Fruit fly (Drosophila melanogaster) whole organism, prepupa: ENCODE data around the gene Pfdn1.

Experiments
- Blimp-1 ChIP-seq: fragments of 200-800 bp; sonication (Bioruptor generic); optimal IDR thresholded peaks from 3 replicates; lab custom pipeline; 2017; ENCODE audit warnings: missing biosample characterization, missing genetic modification characterization, mild to moderate bottlenecking, moderate library complexity, missing genetic modification reagents
- CG10669 ChIP-seq: fragments of 200-800 bp; sonication (Bioruptor generic); optimal IDR thresholded peaks from 3 replicates; lab custom pipeline; 2018; ENCODE audit warnings: missing biosample characterization, mild to moderate bottlenecking, missing genetic modification characterization, moderate library complexity
- CG11294 ChIP-seq: fragments of 200-800 bp; sonication (Bioruptor generic); IDR thresholded peaks from 2 replicates; pipeline ENCODE4 v1.3.6; 2022; ENCODE audit warnings: missing biosample characterization, missing genetic modification characterization
- CG11902 ChIP-seq: fragments of 200-800 bp; sonication (Bioruptor generic); optimal IDR thresholded peaks from 3 replicates; lab custom pipeline; 2016; ENCODE audit warnings: missing biosample characterization, missing genetic modification characterization
- CG15336 ChIP-seq: fragments of 200-800 bp; sonication (Bioruptor generic); IDR thresholded peaks from 2 replicates; pipeline ENCODE4 v1.3.6; 2022; ENCODE audit warnings: missing biosample characterization, missing genetic modification characterization
- CG1621 ChIP-seq: fragments of 200-800 bp; sonication (Bioruptor generic); optimal IDR thresholded peaks from 3 replicates; lab custom pipeline; 2018; ENCODE audit warnings: missing biosample characterization, mild to moderate bottlenecking, missing genetic modification characterization
- CG16779 ChIP-seq: fragments of 200-800 bp; sonication (Bioruptor generic); optimal IDR thresholded peaks from 3 replicates; lab custom pipeline; 2017; ENCODE audit warnings: missing biosample characterization, mild to moderate bottlenecking, missing genetic modification characterization
- CG3032 ChIP-seq: fragments of 200-800 bp; optimal IDR thresholded peaks from 2 replicates; lab custom pipeline; 2019; ENCODE audit warnings: missing biosample characterization, mild to moderate bottlenecking, missing genetic modification characterization, moderate library complexity
- CG31627 ChIP-seq: fragments of 200-800 bp; sonication (Bioruptor generic); optimal IDR thresholded peaks from 3 replicates; lab custom pipeline; 2016; ENCODE audit warnings: missing biosample characterization, missing genetic modification characterization
- CG32006 ChIP-seq: fragments of 200-800 bp; sonication (Bioruptor generic); optimal IDR thresholded peaks from 3 replicates; lab custom pipeline; 2017; ENCODE audit warnings: missing biosample characterization, mild to moderate bottlenecking, missing genetic modification characterization
- CG3919 ChIP-seq: fragments of 200-800 bp; sonication (Bioruptor generic); optimal IDR thresholded peaks from 3 replicates; lab custom pipeline; 2016; ENCODE audit warnings: missing biosample characterization, missing genetic modification characterization
- CG4318 ChIP-seq: fragments of 200-800 bp; sonication (Bioruptor generic); optimal IDR thresholded peaks from 3 replicates; lab custom pipeline; 2017; ENCODE audit warnings: missing biosample characterization, mild to moderate bottlenecking, missing genetic modification characterization
- CG6163 ChIP-seq: fragments of 200-800 bp; sonication (Bioruptor generic); IDR thresholded peaks from 3 replicates; pipeline ENCODE4 v1.3.6; 2022; ENCODE audit warnings: missing biosample characterization, missing genetic modification characterization
- CG6276 ChIP-seq: fragments of 200-800 bp; sonication (Bioruptor generic); optimal IDR thresholded peaks from 2 replicates; lab custom pipeline; 2017; ENCODE audit warnings: missing biosample characterization, mild to moderate bottlenecking, missing genetic modification characterization
- CG6792 ChIP-seq: fragments of 200-800 bp; sonication (Bioruptor generic); optimal IDR thresholded peaks from 3 replicates; lab custom pipeline; 2016; ENCODE audit warnings: missing biosample characterization, missing genetic modification characterization
- CG6854 ChIP-seq: fragments of 200-800 bp; sonication (Bioruptor generic); optimal IDR thresholded peaks from 2 replicates; lab custom pipeline; 2017; ENCODE audit warnings: missing biosample characterization, mild to moderate bottlenecking, missing genetic modification characterization
- CG8119 ChIP-seq: fragments of 200-800 bp; sonication (Bioruptor generic); IDR thresholded peaks from 3 replicates; pipeline ENCODE4 v1.3.6; 2022; ENCODE audit warnings: missing biosample characterization, missing genetic modification characterization
- CG8319 ChIP-seq: fragments of 200-800 bp; sonication (Bioruptor generic); optimal IDR thresholded peaks from 3 replicates; lab custom pipeline; 2016; ENCODE audit warnings: missing biosample characterization, missing genetic modification characterization
- CG8632 ChIP-seq: fragments of 200-800 bp; sonication (Bioruptor generic); optimal IDR thresholded peaks from 3 replicates; lab custom pipeline; 2016; ENCODE audit warnings: missing biosample characterization, missing genetic modification characterization
- CG9139 ChIP-seq: fragments of 200-800 bp; sonication (Bioruptor generic); optimal IDR thresholded peaks from 3 replicates; lab custom pipeline; 2017; ENCODE audit warnings: missing biosample characterization, mild to moderate bottlenecking, missing genetic modification characterization
- Eip75B ChIP-seq: fragments of 200-800 bp; sonication (Bioruptor generic); optimal IDR thresholded peaks from 3 replicates; lab custom pipeline; 2016; ENCODE audit warnings: missing biosample characterization, missing genetic modification characterization
- Eip93F ChIP-seq: fragments of 200-800 bp; sonication (Bioruptor generic); optimal IDR thresholded peaks from 2 replicates; lab custom pipeline; 2016; ENCODE audit warnings: missing biosample characterization, mild to moderate bottlenecking, missing genetic modification characterization
- Ets21C ChIP-seq: fragments of 200-800 bp; sonication (Bioruptor generic); optimal IDR thresholded peaks from 3 replicates; lab custom pipeline; 2016; ENCODE audit warnings: missing biosample characterization, missing genetic modification characterization
- Gug ChIP-seq: fragments of 200-800 bp; sonication (Bioruptor generic); IDR thresholded peaks from 2 replicates; pipeline ENCODE4 v1.3.6; 2022; ENCODE audit warnings: missing biosample characterization, missing genetic modification characterization
- Met ChIP-seq: fragments of 200-800 bp; sonication (Bioruptor generic); optimal IDR thresholded peaks from 3 replicates; lab custom pipeline; 2016; ENCODE audit warnings: missing biosample characterization, missing genetic modification characterization
- OdsH ChIP-seq: fragments of 200-800 bp; sonication (Bioruptor generic); optimal IDR thresholded peaks from 3 replicates; lab custom pipeline; 2016; ENCODE audit warnings: missing biosample characterization, missing genetic modification characterization
- Smox ChIP-seq: fragments of 200-800 bp; sonication (Bioruptor generic); optimal IDR thresholded peaks from 3 replicates; lab custom pipeline; 2016; ENCODE audit warnings: missing biosample characterization, missing genetic modification characterization
- Sox102F ChIP-seq: fragments of 200-800 bp; sonication (Bioruptor generic); optimal IDR thresholded peaks from 2 replicates; lab custom pipeline; 2016; ENCODE audit warnings: missing biosample characterization, mild to moderate bottlenecking, missing genetic modification characterization
- Sox14 ChIP-seq: fragments of 200-800 bp; sonication (Bioruptor generic); optimal IDR thresholded peaks from 3 replicates; lab custom pipeline; 2016; ENCODE audit warnings: missing biosample characterization, missing genetic modification characterization
- Sox15 ChIP-seq: fragments of 200-800 bp; sonication (Bioruptor generic); optimal IDR thresholded peaks from 3 replicates; lab custom pipeline; 2016; ENCODE audit warnings: missing biosample characterization, missing genetic modification characterization
- achi ChIP-seq: fragments of 200-800 bp; sonication (Bioruptor generic); optimal IDR thresholded peaks from 3 replicates; lab custom pipeline; 2016; ENCODE audit warnings: missing biosample characterization, missing genetic modification characterization
- acj6 ChIP-seq: fragments of 200-800 bp; sonication (Bioruptor generic); optimal IDR thresholded peaks from 3 replicates; lab custom pipeline; 2016; ENCODE audit warnings: missing biosample characterization, missing genetic modification characterization
- cyc ChIP-seq: fragments of 200-800 bp; sonication (Bioruptor generic); optimal IDR thresholded peaks from 3 replicates; lab custom pipeline; 2016; ENCODE audit warnings: missing biosample characterization, missing genetic modification characterization
- dac ChIP-seq: fragments of 200-800 bp; sonication (Bioruptor generic); optimal IDR thresholded peaks from 2 replicates; lab custom pipeline; 2017; ENCODE audit warnings: missing biosample characterization, mild to moderate bottlenecking, missing genetic modification characterization
- eg ChIP-seq: fragments of 200-800 bp; sonication (Bioruptor generic); IDR thresholded peaks from 3 replicates; pipeline ENCODE4 v1.3.6; 2022; ENCODE audit warnings: missing biosample characterization, missing genetic modification characterization
- esn ChIP-seq: fragments of 200-800 bp; sonication (Bioruptor generic); optimal IDR thresholded peaks from 2 replicates; lab custom pipeline; 2016; ENCODE audit warnings: missing biosample characterization, mild to moderate bottlenecking, missing genetic modification characterization, moderate library complexity
- fd59A ChIP-seq: fragments of 200-800 bp; sonication (Bioruptor generic); optimal IDR thresholded peaks from 2 replicates; lab custom pipeline; 2017; ENCODE audit warnings: missing biosample characterization, mild to moderate bottlenecking, missing genetic modification characterization, missing genetic modification reagents
- spab ChIP-seq: fragments of 200-800 bp; sonication (Bioruptor generic); optimal IDR thresholded peaks from 2 replicates; lab custom pipeline; 2017; ENCODE audit warnings: missing biosample characterization, mild to moderate bottlenecking, missing genetic modification characterization, missing genetic modification reagents
- ss ChIP-seq, 2 experiments: fragments of 200-800 bp; sonication (Bioruptor generic); optimal IDR thresholded peaks; 2 replicates in 1 of 2; 3 replicates in 1 of 2; lab custom pipeline; 2017 to 2018; ENCODE audit warnings: mild to moderate bottlenecking in 2 of 2, missing biosample characterization in 2 of 2, missing genetic modification characterization in 2 of 2, moderate library complexity in 1 of 2
- svp ChIP-seq: fragments of 200-800 bp; sonication (Bioruptor generic); peaks from one replicate; lab custom pipeline; 2016; ENCODE audit warnings: missing biosample characterization, missing genetic modification characterization
- vri ChIP-seq: fragments of 200-800 bp; sonication (Bioruptor generic); optimal IDR thresholded peaks from 3 replicates; lab custom pipeline; 2016; ENCODE audit warnings: missing biosample characterization, mild to moderate bottlenecking, missing genetic modification characterization

The Pfdn1 gene

DNA sequence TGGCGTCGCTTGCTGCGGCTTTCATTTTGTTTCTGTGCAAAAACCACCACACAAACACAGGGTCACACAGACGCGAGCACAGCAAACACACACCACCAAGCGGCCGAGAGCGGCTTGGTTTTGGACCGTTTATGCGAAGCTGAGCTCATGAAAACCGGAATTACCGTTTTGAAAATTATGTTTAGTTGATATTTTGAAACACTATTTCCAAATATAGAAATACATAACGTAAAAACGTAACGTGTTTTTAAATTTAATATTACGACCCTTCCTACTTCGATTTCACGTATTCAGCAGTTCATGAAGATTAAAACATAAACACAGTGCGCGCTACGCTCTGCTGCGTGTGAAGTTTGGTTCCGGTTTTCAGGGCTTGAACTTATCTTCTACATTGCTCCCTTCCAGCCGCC lies 17.7 kb upstream of the Pfdn1 start (continued):
- TF ChIP-seq CG11902 (peak; percentile 79), Ets21C (GFP tag; lab: Kevin White, UChicago) (peak; percentile 88), Eip75B (peak; percentile 97), ss (GFP tag; optimal IDR thresholded peaks at IDR 0.05; lab: Kevin White, UChicago) (peak; percentile 96), CG6163 (GFP tag; lab: Robert Waterston, UW) (peak; percentile 98), achi (GFP tag; lab: Kevin White, UChicago) (peak; percentile 96), CG15336 (GFP tag; lab: Robert Waterston, UW) (peak; percentile 99), CG4318 (GFP tag; lab: Kevin White, UChicago) (no peak)

DNA sequence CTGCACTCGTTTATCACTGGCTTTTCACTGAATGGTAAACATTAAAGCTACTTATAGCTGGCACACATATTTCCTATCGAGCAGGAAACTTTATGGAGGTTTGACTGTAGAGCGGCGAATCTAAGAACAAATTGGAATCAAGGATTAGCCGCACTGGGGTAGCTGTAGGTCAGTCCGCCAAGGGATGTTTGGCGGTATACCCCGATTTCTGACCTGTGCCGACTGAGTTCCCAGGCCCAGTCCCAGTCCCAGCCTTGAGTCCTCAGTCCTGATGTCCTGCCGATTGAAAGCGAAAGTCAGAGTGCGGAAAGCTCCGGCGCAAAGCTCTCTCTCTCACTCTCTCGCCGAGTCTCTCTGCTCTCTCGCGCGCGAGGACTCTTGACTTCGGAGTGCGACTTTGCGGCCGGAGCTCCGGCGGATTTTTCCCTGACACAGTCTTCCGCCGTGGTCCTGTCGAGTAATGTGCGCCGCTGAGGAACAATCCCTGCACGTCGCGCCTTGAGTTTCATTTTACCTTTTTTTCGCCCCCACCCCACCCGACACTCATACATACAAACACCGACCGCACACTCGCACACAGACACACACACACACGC lies 14.9 kb upstream of the Pfdn1 start, which contains the start of gene CG13995:
CG13995 (plus strand) TSS at position 429 of the 596 bp plus-strand sequence.
- TF ChIP-seq ss (GFP tag; optimal IDR thresholded peaks at IDR 0.05; lab: Kevin White, UChicago) (peak; percentile 8 to 19), CG10669 (GFP tag; lab: Kevin White, UChicago) (no peak), Sox14 (GFP tag; lab: Kevin White, UChicago) (no peak), CG15336 (GFP tag; lab: Robert Waterston, UW) (0 out of 2 replicates have a peak, but pooled peaks have one; percentile 20), CG1621 (tag; lab: Kevin White, UChicago) (peak; percentile 53), dac (GFP tag; lab: Kevin White, UChicago) (no peak)

DNA sequence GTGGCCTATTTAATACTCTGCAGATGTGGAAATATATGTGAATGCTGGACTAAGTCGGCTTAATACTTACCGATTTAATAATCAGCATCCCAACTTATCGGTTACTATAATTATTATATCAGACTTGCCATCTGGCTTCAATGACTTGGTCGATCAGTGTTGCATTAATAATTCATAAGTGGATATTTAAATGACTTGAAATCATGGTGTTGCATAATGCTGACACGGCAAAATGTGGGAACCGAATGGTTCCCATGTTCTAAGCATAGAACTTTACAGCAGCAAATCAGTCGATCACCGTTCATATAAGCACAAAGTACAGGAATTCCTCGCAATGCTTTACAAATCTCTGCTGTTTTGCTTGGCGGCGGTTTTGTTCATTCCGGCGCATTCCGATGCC lies 8.7 kb upstream of the Pfdn1 start, which contains the start of gene CG34180:
CG34180 (plus strand) TSS at position 301 of the 400 bp plus-strand sequence.
- no peak for TF ChIP-seq dac (GFP tag; lab: Kevin White, UChicago)
- no peak for TF ChIP-seq fd59A (GFP tag; lab: Kevin White, UChicago)
- no peak for TF ChIP-seq CG6854 (GFP tag; lab: Kevin White, UChicago)

DNA sequence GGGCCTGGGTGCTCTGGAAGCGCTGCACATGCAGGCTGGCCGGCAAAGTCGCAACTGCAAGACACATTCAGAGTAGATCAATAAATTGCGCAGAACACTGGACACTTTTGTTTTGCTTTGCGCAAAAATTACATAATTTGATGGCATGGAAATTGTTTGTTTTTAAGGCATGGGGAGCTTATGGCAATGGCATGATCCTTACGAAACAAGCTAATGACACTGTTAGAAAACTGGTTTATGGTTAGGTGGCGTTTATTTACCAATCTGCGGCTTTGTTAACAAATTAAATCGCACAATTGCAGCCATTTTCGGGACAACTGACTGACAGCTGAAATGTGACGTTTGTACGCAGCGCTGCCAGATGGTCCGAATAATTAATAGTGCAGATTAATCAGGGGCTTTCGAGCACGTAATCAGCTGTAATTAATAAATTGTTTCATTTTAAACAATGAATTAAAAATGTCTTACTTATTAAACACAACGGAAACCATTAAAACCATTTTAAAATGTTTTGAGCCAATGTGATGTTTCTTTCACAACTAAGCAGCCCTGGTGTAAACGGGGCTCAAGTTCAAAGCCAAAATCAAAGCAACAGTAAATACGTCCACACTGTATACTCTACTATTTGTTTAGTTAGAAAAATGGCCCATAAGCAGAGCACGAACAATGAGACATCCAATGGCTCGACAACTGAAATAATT lies 6.3 kb upstream of the Pfdn1 start, which contains the start of the genes ND-51 and CG13994:
ND-51 (minus strand) TSS at position 376 of the 701 bp plus-strand sequence.
CG13994 (plus strand) TSS at position 608 of the 701 bp plus-strand sequence.
- peak; percentile 95 for TF ChIP-seq svp (GFP tag; lab: Kevin White, UChicago)
- peak; percentile 75 for TF ChIP-seq Eip75B
- peak; percentile 100 for TF ChIP-seq achi (GFP tag; lab: Kevin White, UChicago)
- peak; percentile 61 for TF ChIP-seq CG11902
- TF ChIP-seq Blimp-1 = no peak
- peak; percentile 78 for TF ChIP-seq acj6
- TF ChIP-seq esn = peak; percentile 73
- peak; percentile 64 for TF ChIP-seq Sox15 (GFP tag; lab: Kevin White, UChicago)
- peak; percentile 79 for TF ChIP-seq CG3919
- peak; percentile 70 for TF ChIP-seq Smox
- TF ChIP-seq CG3032 (tag; lab: Kevin White, UChicago) = peak; percentile 75
- no peak for TF ChIP-seq CG6276 (GFP tag; lab: Kevin White, UChicago)
- TF ChIP-seq Eip93F (GFP tag; lab: Kevin White, UChicago) = no peak
- TF ChIP-seq dac (GFP tag; lab: Kevin White, UChicago) = no peak
- TF ChIP-seq vri (GFP tag; lab: Kevin White, UChicago) = peak; percentile 76
- TF ChIP-seq CG6792 = peak; percentile 59
- TF ChIP-seq spab (GFP tag; lab: Kevin White, UChicago) = peak; percentile 31
- no peak for TF ChIP-seq CG9139 (GFP tag; lab: Kevin White, UChicago)
- TF ChIP-seq CG8319 = peak; percentile 43
- no peak for TF ChIP-seq CG6854 (GFP tag; lab: Kevin White, UChicago)
- no peak for TF ChIP-seq CG16779 (tag; lab: Kevin White, UChicago)
- peak; percentile 30; the same call in 1 of the 2 replicates for TF ChIP-seq CG11294
- TF ChIP-seq Sox14 (GFP tag; lab: Kevin White, UChicago) = peak; percentile 88
- peak; percentile 49; the same call in 2 of the 3 replicates for TF ChIP-seq CG8119 (GFP tag; lab: Robert Waterston, UW)
- peak; percentile 45 for TF ChIP-seq CG8632 (GFP tag; lab: Kevin White, UChicago)
- no peak for TF ChIP-seq OdsH (GFP tag; lab: Kevin White, UChicago)
- TF ChIP-seq Sox102F = no peak
- peak; percentile 85 for TF ChIP-seq CG31627 (GFP tag; lab: Kevin White, UChicago)
- TF ChIP-seq eg (GFP tag; lab: Robert Waterston, UW) = peak; percentile 79
- TF ChIP-seq cyc (GFP tag; lab: Kevin White, UChicago) = peak; percentile 81
- TF ChIP-seq CG32006 (GFP tag; lab: Kevin White, UChicago) = peak; percentile 74
- peak; percentile 78 for TF ChIP-seq CG6163 (GFP tag; lab: Robert Waterston, UW)
- TF ChIP-seq Gug = peak; percentile 65; the same call in 1 of the 2 replicates
- TF ChIP-seq CG1621 (tag; lab: Kevin White, UChicago) = peak; percentile 62
- no peak for TF ChIP-seq Met (GFP tag; lab: Kevin White, UChicago)
